Fruit fly (Drosophila melanogaster) whole organism, embryonic: ENCODE measurements around the gene CG12016.

Experiments
- Asciz ChIP-seq: fragments of 200-800 bp; sonication (Bioruptor generic); optimal IDR thresholded peaks from 2 replicates; lab custom pipeline; 2017; ENCODE audit warnings: missing biosample characterization, mild to moderate bottlenecking, missing genetic modification characterization, missing genetic modification reagents
- CG10543 ChIP-seq: fragments of 200-800 bp; sonication (Bioruptor generic); optimal IDR thresholded peaks from 3 replicates; lab custom pipeline; 2017; ENCODE audit warnings: missing biosample characterization, mild to moderate bottlenecking, missing genetic modification characterization, moderate library complexity
- CG10959 ChIP-seq: fragments of 200-800 bp; sonication (Bioruptor generic); IDR thresholded peaks from 2 replicates; pipeline ENCODE4 v1.3.6; 2022; ENCODE audit warnings: missing biosample characterization, missing genetic modification characterization
- CG11398 ChIP-seq: fragments of 200-800 bp; sonication (Bioruptor generic); optimal IDR thresholded peaks from 2 replicates; lab custom pipeline; 2016; ENCODE audit warnings: missing biosample characterization, missing genetic modification characterization
- CG12744 ChIP-seq: fragments of 200-800 bp; sonication (Bioruptor generic); optimal IDR thresholded peaks from 2 replicates; lab custom pipeline; 2016; ENCODE audit warnings: missing biosample characterization, missing genetic modification characterization
- CG14710 ChIP-seq: fragments of 200-800 bp; sonication (Bioruptor generic); optimal IDR thresholded peaks from 3 replicates; lab custom pipeline; 2019; ENCODE audit warnings: missing biosample characterization, mild to moderate bottlenecking, missing genetic modification characterization, moderate library complexity
- CG15479 ChIP-seq: fragments of 200-800 bp; sonication (Bioruptor generic); optimal IDR thresholded peaks from 3 replicates; lab custom pipeline; 2019; ENCODE audit warnings: missing biosample characterization, mild to moderate bottlenecking, missing genetic modification characterization, moderate library complexity
- CG15696 ChIP-seq: fragments of 200-800 bp; sonication (Bioruptor generic); optimal IDR thresholded peaks from 2 replicates; lab custom pipeline; 2019; ENCODE audit warnings: missing biosample characterization, mild to moderate bottlenecking, missing genetic modification characterization, moderate library complexity
- CG18619 ChIP-seq: fragments of 200-800 bp; sonication (Bioruptor generic); optimal IDR thresholded peaks from 3 replicates; lab custom pipeline; 2017; ENCODE audit warnings: missing biosample characterization, mild to moderate bottlenecking, missing genetic modification characterization
- CG31224 ChIP-seq: fragments of 200-800 bp; sonication (Bioruptor generic); IDR thresholded peaks from 2 replicates; pipeline ENCODE4 v1.3.6; 2022; ENCODE audit warnings: missing biosample characterization, missing genetic modification characterization
- CG34376 ChIP-seq: fragments of 200-800 bp; sonication (Bioruptor generic); optimal IDR thresholded peaks from 2 replicates; lab custom pipeline; 2018; ENCODE audit warnings: missing biosample characterization, mild to moderate bottlenecking, missing genetic modification characterization
- CG3847 ChIP-seq: fragments of 200-800 bp; sonication (Bioruptor generic); IDR thresholded peaks from 2 replicates; pipeline ENCODE4 v1.3.6; 2022; ENCODE audit warnings: missing biosample characterization, missing genetic modification characterization
- CG4360 ChIP-seq: fragments of 200-800 bp; sonication (Bioruptor generic); IDR thresholded peaks from 2 replicates; pipeline ENCODE4 v1.3.6; 2022; ENCODE audit warnings: missing biosample characterization, missing genetic modification characterization
- CG4730 ChIP-seq: fragments of 200-800 bp; sonication (Bioruptor generic); IDR thresholded peaks from 2 replicates; pipeline ENCODE4 v1.3.6; 2022; ENCODE audit warnings: missing biosample characterization, missing genetic modification characterization
- CG4820 ChIP-seq: fragments of 200-800 bp; sonication (Bioruptor generic); optimal IDR thresholded peaks from 3 replicates; lab custom pipeline; 2016; ENCODE audit warnings: missing biosample characterization, missing genetic modification characterization
- CG6683 ChIP-seq: fragments of 200-800 bp; sonication (Bioruptor generic); optimal IDR thresholded peaks from 2 replicates; lab custom pipeline; 2017; ENCODE audit warnings: missing biosample characterization, mild to moderate bottlenecking, missing genetic modification characterization, missing genetic modification reagents
- CG6813 ChIP-seq: fragments of 200-800 bp; sonication (Bioruptor generic); optimal IDR thresholded peaks from 2 replicates; lab custom pipeline; 2017; ENCODE audit warnings: missing biosample characterization, missing genetic modification characterization, mild to moderate bottlenecking, moderate library complexity, missing genetic modification reagents
- CG7928 ChIP-seq: fragments of 200-800 bp; sonication (Bioruptor generic); optimal IDR thresholded peaks from 2 replicates; lab custom pipeline; 2017; ENCODE audit warnings: missing biosample characterization, mild to moderate bottlenecking, missing genetic modification characterization
- CG7987 ChIP-seq: fragments of 200-800 bp; sonication (Bioruptor generic); optimal IDR thresholded peaks from 2 replicates; lab custom pipeline; 2018; ENCODE audit warnings: missing biosample characterization, mild to moderate bottlenecking, missing genetic modification characterization, moderate library complexity
- CG9437 ChIP-seq: fragments of 200-800 bp; sonication (Bioruptor generic); optimal IDR thresholded peaks from 2 replicates; lab custom pipeline; 2018; ENCODE audit warnings: missing biosample characterization, mild to moderate bottlenecking, missing genetic modification characterization
- CG9932 ChIP-seq: fragments of 200-800 bp; sonication (Bioruptor generic); IDR thresholded peaks from 2 replicates; pipeline ENCODE4 v1.3.6; 2022; ENCODE audit warnings: missing biosample characterization, missing genetic modification characterization
- D19A ChIP-seq: fragments of 200-800 bp; optimal IDR thresholded peaks from 3 replicates; lab custom pipeline; 2019; ENCODE audit warnings: missing biosample characterization, mild to moderate bottlenecking, missing genetic modification characterization, moderate library complexity
- Kr ChIP-seq: fragments of 200-800 bp; sonication (Bioruptor generic); optimal IDR thresholded peaks from 2 replicates; lab custom pipeline; 2017; ENCODE audit warnings: missing biosample characterization, mild to moderate bottlenecking, missing genetic modification characterization
- Lpt ChIP-seq: fragments of >200 bp; optimal IDR thresholded peaks from 2 replicates; lab custom pipeline; 2018; ENCODE audit warnings: missing biosample characterization, missing genetic modification characterization
- NC2α ChIP-seq: fragments of 200-800 bp; sonication (Bioruptor generic); optimal IDR thresholded peaks from 2 replicates; lab custom pipeline; 2016; ENCODE audit warnings: missing biosample characterization, missing genetic modification characterization
- Oli ChIP-seq: fragments of 200-800 bp; sonication (Bioruptor generic); optimal IDR thresholded peaks from 2 replicates; lab custom pipeline; 2018; ENCODE audit warnings: missing biosample characterization, mild to moderate bottlenecking, missing genetic modification characterization, moderate library complexity
- Spps ChIP-seq: fragments of 200-800 bp; sonication (Bioruptor generic); optimal IDR thresholded peaks from 2 replicates; lab custom pipeline; 2018; ENCODE audit warnings: missing biosample characterization, mild to moderate bottlenecking, missing genetic modification characterization
- abd-A ChIP-seq: fragments of 200-800 bp; sonication (Bioruptor generic); optimal IDR thresholded peaks from 3 replicates; lab custom pipeline; 2019; ENCODE audit warnings: missing biosample characterization, mild to moderate bottlenecking, missing genetic modification characterization, moderate library complexity
- ase ChIP-seq: fragments of 200-800 bp; sonication (Bioruptor generic); IDR thresholded peaks from 3 replicates; pipeline ENCODE4 v1.3.6; 2022; ENCODE audit warnings: missing biosample characterization, missing genetic modification characterization
- ato ChIP-seq: fragments of 200-800 bp; sonication (Bioruptor generic); IDR thresholded peaks from 2 replicates; pipeline ENCODE4 v1.3.6; 2022; ENCODE audit warnings: missing biosample characterization, missing genetic modification characterization; ENCODE audit not compliant: partially characterized antibody
- chm ChIP-seq: fragments of 200-800 bp; sonication (Bioruptor generic); IDR thresholded peaks from 2 replicates; pipeline ENCODE4 v1.3.6; 2022; ENCODE audit warnings: missing biosample characterization, missing genetic modification characterization
- dan ChIP-seq: fragments of 200-800 bp; sonication (Bioruptor generic); IDR thresholded peaks from 2 replicates; pipeline ENCODE4 v1.3.6; 2022; ENCODE audit warnings: missing biosample characterization, missing genetic modification characterization
- grn ChIP-seq: fragments of 200-800 bp; sonication (Bioruptor generic); optimal IDR thresholded peaks from 3 replicates; lab custom pipeline; 2017; ENCODE audit warnings: missing biosample characterization, missing genetic modification characterization
- hkb ChIP-seq, 2 experiments: fragments of 200-800 bp in 1 of 2; fragments of >200 bp in 1 of 2; sonication (Bioruptor generic) in 1 of 2; IDR thresholded peaks in 1 of 2; optimal IDR thresholded peaks in 1 of 2; 2 replicates each; pipeline versions ENCODE4 v1.3.6 to Lab custom; 2017 to 2022; ENCODE audit warnings: missing biosample characterization in 1 of 2, missing genetic modification characterization in 1 of 2
- inv ChIP-seq: fragments of 200-800 bp; sonication (Bioruptor generic); IDR thresholded peaks from 2 replicates; pipeline ENCODE4 v1.3.6; 2022; ENCODE audit warnings: missing biosample characterization, missing genetic modification characterization; ENCODE audit not compliant: partially characterized antibody
- knrl ChIP-seq: fragments of 200-800 bp; sonication (Bioruptor generic); IDR thresholded peaks from 3 replicates; pipeline ENCODE4 v1.3.6; 2022; ENCODE audit warnings: missing biosample characterization, missing genetic modification characterization; ENCODE audit not compliant: partially characterized antibody
- lab ChIP-seq: fragments of 200-800 bp; sonication (Bioruptor generic); optimal IDR thresholded peaks from 3 replicates; lab custom pipeline; 2017; ENCODE audit warnings: missing biosample characterization, missing genetic modification characterization, mild to moderate bottlenecking, moderate library complexity, missing genetic modification reagents
- lilli ChIP-seq: fragments of 200-800 bp; sonication (Bioruptor generic); optimal IDR thresholded peaks from 3 replicates; lab custom pipeline; 2016; ENCODE audit warnings: missing biosample characterization, missing genetic modification characterization
- lov ChIP-seq, 2 experiments: fragments of 200-800 bp in 1 of 2; fragments of >200 bp in 1 of 2; sonication (Bioruptor generic) in 1 of 2; IDR thresholded peaks in 1 of 2; optimal IDR thresholded peaks in 1 of 2; 2 replicates in 1 of 2; 3 replicates in 1 of 2; pipeline versions ENCODE4 v1.3.6 to Lab custom; 2017 to 2022; ENCODE audit warnings: missing biosample characterization in 1 of 2, missing genetic modification characterization in 1 of 2
- luna ChIP-seq: fragments of 200-800 bp; sonication (Bioruptor generic); optimal IDR thresholded peaks from 2 replicates; lab custom pipeline; 2016; ENCODE audit warnings: missing biosample characterization, missing genetic modification characterization
- mirr ChIP-seq: fragments of 200-800 bp; sonication (Bioruptor generic); optimal IDR thresholded peaks from 3 replicates; lab custom pipeline; 2018; ENCODE audit warnings: missing biosample characterization, mild to moderate bottlenecking, missing genetic modification characterization
- odd ChIP-seq: fragments of 200-800 bp; sonication (Bioruptor generic); optimal IDR thresholded peaks from 2 replicates; lab custom pipeline; 2017; ENCODE audit warnings: missing biosample characterization, mild to moderate bottlenecking, missing genetic modification characterization
- pan ChIP-seq, 4 experiments: fragments of >200 bp in 3 of 4; fragments of 200-800 bp in 1 of 4; sonication (Bioruptor generic) in 1 of 4; optimal IDR thresholded peaks in 3 of 4; IDR thresholded peaks in 1 of 4; 2 replicates each; pipeline versions ENCODE4 v1.3.6 to Lab custom; 2017 to 2022; ENCODE audit warnings: missing biosample characterization in 2 of 4, missing genetic modification characterization in 2 of 4, mixed read lengths in 1 of 4
- row ChIP-seq: fragments of 200-800 bp; sonication (Bioruptor generic); IDR thresholded peaks from 3 replicates; pipeline ENCODE4 v1.3.6; 2022; ENCODE audit warnings: missing biosample characterization, missing genetic modification characterization
- schlank ChIP-seq: fragments of 200-800 bp; sonication (Bioruptor generic); optimal IDR thresholded peaks from 2 replicates; lab custom pipeline; 2018; ENCODE audit warnings: missing biosample characterization, mild to moderate bottlenecking, missing genetic modification characterization
- sd ChIP-seq: fragments of 200-800 bp; sonication (Bioruptor generic); optimal IDR thresholded peaks from 3 replicates; lab custom pipeline; 2018; ENCODE audit warnings: missing biosample characterization, mild to moderate bottlenecking, missing genetic modification characterization, moderate library complexity
- seq ChIP-seq: fragments of 200-800 bp; sonication (Bioruptor generic); IDR thresholded peaks from 2 replicates; pipeline ENCODE4 v1.3.6; 2022; ENCODE audit warnings: missing biosample characterization, missing genetic modification characterization
- zen ChIP-seq: fragments of 200-800 bp; sonication (Bioruptor generic); optimal IDR thresholded peaks from 3 replicates; lab custom pipeline; 2018; ENCODE audit warnings: missing biosample characterization, mild to moderate bottlenecking, missing genetic modification characterization, moderate library complexity
- zfh2 ChIP-seq: fragments of 200-800 bp; sonication (Bioruptor generic); optimal IDR thresholded peaks from 2 replicates; lab custom pipeline; 2016; ENCODE audit warnings: missing biosample characterization, missing genetic modification characterization

Gene CG12016

DNA sequence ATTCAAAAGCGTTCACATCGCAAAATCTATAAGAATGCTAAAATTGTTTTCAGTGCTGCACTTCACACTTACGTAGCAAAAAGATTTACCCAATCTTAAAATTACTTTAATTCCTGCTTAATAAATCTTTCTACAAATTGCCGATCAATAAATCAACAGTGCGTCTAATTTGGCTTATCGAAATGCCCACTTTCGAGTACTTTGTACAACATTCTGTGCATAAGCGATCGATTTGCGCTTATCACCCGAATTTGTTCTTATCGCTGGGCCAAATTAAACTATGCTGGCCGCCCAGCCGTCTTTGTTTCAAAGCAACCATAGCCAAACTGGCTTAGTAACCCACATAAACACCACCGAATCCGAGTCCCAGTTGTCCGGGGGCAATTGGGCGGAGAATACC, 12.8 kb upstream of the CG12016 start:
- TF ChIP-seq row (GFP tag; lab: Robert Waterston, UW) (no peak), Asciz (GFP tag; lab: Kevin White, UChicago) (peak; percentile 7), CG31224 (GFP tag; lab: Robert Waterston, UW) (peak; percentile 58; the same call in 1 of the 2 replicates), CG18619 (GFP tag; lab: Kevin White, UChicago) (no peak), Oli (no peak), mirr (GFP tag; lab: Kevin White, UChicago) (peak; percentile 62), CG10959 (GFP tag; lab: Robert Waterston, UW) (no peak), chm (GFP tag; lab: Robert Waterston, UW) (0 out of 2 replicates have a peak, but pooled peaks have one; percentile 18), CG6813 (peak; percentile 1), CG4820 (GFP tag; lab: Kevin White, UChicago) (no peak), CG15696 (tag; lab: Kevin White, UChicago) (no peak), inv (no peak), dan (GFP tag; lab: Robert Waterston, UW) (no peak), D19A (no peak), ato (GFP tag; lab: Robert Waterston, UW) (no peak), lov (optimal IDR thresholded peaks at IDR 0.05; lab: Kevin White, UChicago) (no peak), lov (GFP tag; IDR thresholded peaks at IDR 0.05; lab: Robert Waterston, UW) (no peak), zen (tag; lab: Kevin White, UChicago) (no peak), CG34376 (GFP tag; lab: Kevin White, UChicago) (peak; percentile 93), sd (tag; lab: Kevin White, UChicago) (peak; percentile 66), schlank (tag; lab: Kevin White, UChicago) (no peak), CG11398 (GFP tag; lab: Kevin White, UChicago) (no peak), Lpt (no peak), grn (GFP tag; lab: Kevin White, UChicago) (peak; percentile 54), CG14710 (tag; lab: Kevin White, UChicago) (no peak), CG6683 (GFP tag; lab: Kevin White, UChicago) (no peak), abd-A (tag; lab: Kevin White, UChicago) (no peak), CG7928 (GFP tag; lab: Kevin White, UChicago) (no peak), CG3847 (GFP tag; lab: Robert Waterston, UW) (no peak), CG15479 (GFP tag; lab: Kevin White, UChicago) (peak; percentile 17), CG10543 (GFP tag; lab: Kevin White, UChicago) (no peak), CG12744 (no peak), CG7987 (GFP tag; lab: Kevin White, UChicago) (no peak), CG9932 (no peak), zfh2 (no peak), Spps (tag; lab: Kevin White, UChicago) (no peak), knrl (no peak), hkb (optimal IDR thresholded peaks at IDR 0.05; lab: Kevin White, UChicago) (no peak), hkb (GFP tag; IDR thresholded peaks at IDR 0.05; lab: Robert Waterston, UW) (no peak), CG4360 (GFP tag; lab: Robert Waterston, UW) (no peak), CG9437 (no peak), ase (GFP tag; lab: Robert Waterston, UW) (no peak), NC2α (no peak), pan (optimal IDR thresholded peaks at IDR 0.05; lab: Kevin White, UChicago) (no peak), pan (GFP tag; optimal IDR thresholded peaks at IDR 0.05 in 1 of 2, IDR thresholded peaks at IDR 0.05 in 1 of 2) (no peak), odd (GFP tag; lab: Kevin White, UChicago) (no peak), seq (GFP tag; lab: Robert Waterston, UW) (no peak), lilli (no peak), CG4730 (GFP tag; lab: Robert Waterston, UW) (no peak), luna (GFP tag; lab: Kevin White, UChicago) (no peak), Kr (GFP tag; lab: Kevin White, UChicago) (no peak), lab (GFP tag; lab: Kevin White, UChicago) (peak; percentile 40)
